Worm (Caenorhabditis elegans) whole organism, mixed stage, embryonic: Measurements from ENCODE around the gene math-44.
"Not testable (repeated sequence)": the region's sequence is repeated elsewhere in the genome, so short reads cannot be mapped to it uniquely, and the experiment has no call there.

ENCODE experiments used
- M03D4.4 ChIP-seq: sonication (generic microtip); optimal IDR thresholded peaks from 2 replicates; lab custom pipeline; 2017; ENCODE audit warnings: mild to moderate bottlenecking, missing genetic modification characterization, missing compliant biosample characterization
- bed-3 ChIP-seq: fragments of 200-800 bp; sonication (Bioruptor generic); optimal IDR thresholded peaks from 3 replicates; lab custom pipeline; 2018; ENCODE audit warnings: mild to moderate bottlenecking, missing genetic modification characterization, moderate library complexity, missing compliant biosample characterization
- blmp-1 ChIP-seq: fragments of 150-350 bp; optimal IDR thresholded peaks from 2 replicates; lab custom pipeline; 2014; ENCODE audit warnings: missing biosample characterization, missing genetic modification characterization
- ceh-39 ChIP-seq: fragments of 150-350 bp; optimal IDR thresholded peaks from 2 replicates; lab custom pipeline; 2014; ENCODE audit warnings: missing biosample characterization, missing genetic modification characterization
- ceh-43 ChIP-seq: fragments of 200-800 bp; sonication (Bioruptor generic); optimal IDR thresholded peaks from 2 replicates; lab custom pipeline; 2018; ENCODE audit warnings: mild to moderate bottlenecking, missing genetic modification characterization, moderate library complexity, missing compliant biosample characterization
- ceh-83 ChIP-seq: fragments of 200-800 bp; sonication (Bioruptor generic); optimal IDR thresholded peaks from 2 replicates; lab custom pipeline; 2018; ENCODE audit warnings: mild to moderate bottlenecking, missing genetic modification characterization, missing compliant biosample characterization
- ces-1 ChIP-seq: fragments of 150-350 bp; optimal IDR thresholded peaks from 2 replicates; lab custom pipeline; 2014; ENCODE audit warnings: missing biosample characterization, missing genetic modification reagents, missing genetic modification characterization
- cnd-1 ChIP-seq: fragments of 200-800 bp; sonication (Bioruptor generic); optimal IDR thresholded peaks from 2 replicates; lab custom pipeline; 2018; ENCODE audit warnings: mild to moderate bottlenecking, missing genetic modification characterization, missing compliant biosample characterization
- drap-1 ChIP-seq: fragments of 200-800 bp; sonication (Bioruptor generic); optimal IDR thresholded peaks from 3 replicates; lab custom pipeline; 2018; ENCODE audit warnings: mild to moderate bottlenecking, missing genetic modification characterization, missing compliant biosample characterization
- elt-3 ChIP-seq: fragments of 150-350 bp; optimal IDR thresholded peaks from 2 replicates; lab custom pipeline; 2014; ENCODE audit warnings: missing biosample characterization, missing genetic modification characterization
- flh-1 ChIP-seq: fragments of 200-800 bp; sonication (Bioruptor generic); optimal IDR thresholded peaks from 2 replicates; lab custom pipeline; 2018; ENCODE audit warnings: mild to moderate bottlenecking, missing genetic modification characterization, moderate library complexity, missing compliant biosample characterization
- ham-2 ChIP-seq: fragments of 200-800 bp; sonication (Bioruptor generic); optimal IDR thresholded peaks from 2 replicates; lab custom pipeline; 2018; ENCODE audit warnings: mild to moderate bottlenecking, missing genetic modification characterization, missing compliant biosample characterization
- hlh-1 ChIP-seq: fragments of 150-350 bp; optimal IDR thresholded peaks from 2 replicates; lab custom pipeline; 2014; ENCODE audit warnings: missing biosample characterization, missing genetic modification reagents, missing genetic modification characterization
- lin-32 ChIP-seq: fragments of 200-800 bp; sonication (Bioruptor generic); optimal IDR thresholded peaks from 2 replicates; lab custom pipeline; 2018; ENCODE audit warnings: mild to moderate bottlenecking, missing genetic modification characterization, missing compliant biosample characterization
- lsy-2 ChIP-seq: fragments of 150-350 bp; optimal IDR thresholded peaks from 2 replicates; lab custom pipeline; 2014; ENCODE audit warnings: missing biosample characterization, missing genetic modification characterization
- mab-5 ChIP-seq: fragments of 150-350 bp; optimal IDR thresholded peaks from 2 replicates; lab custom pipeline; 2014; ENCODE audit warnings: missing biosample characterization, missing genetic modification characterization
- mep-1 ChIP-seq: fragments of 150-350 bp; optimal IDR thresholded peaks from 2 replicates; lab custom pipeline; 2017; ENCODE audit warnings: missing biosample characterization, missing genetic modification reagents, missing genetic modification characterization, inconsistent platforms
- nhr-12 ChIP-seq: fragments of 150-350 bp; optimal IDR thresholded peaks from 2 replicates; lab custom pipeline; 2014; ENCODE audit warnings: missing biosample characterization, missing genetic modification characterization
- nhr-2 ChIP-seq: fragments of 150-350 bp; optimal IDR thresholded peaks from 2 replicates; lab custom pipeline; 2014; ENCODE audit warnings: missing biosample characterization, missing genetic modification characterization
- nhr-237 ChIP-seq: fragments of 150-350 bp; optimal IDR thresholded peaks from 2 replicates; lab custom pipeline; 2014; ENCODE audit warnings: missing biosample characterization, missing genetic modification characterization
- nhr-28 ChIP-seq: fragments of 150-350 bp; optimal IDR thresholded peaks from 2 replicates; lab custom pipeline; 2014; ENCODE audit warnings: missing biosample characterization, missing genetic modification characterization
- nhr-76 ChIP-seq: sonication (generic microtip); optimal IDR thresholded peaks from 2 replicates; lab custom pipeline; 2017; ENCODE audit warnings: missing biosample characterization, missing genetic modification characterization
- pha-4 ChIP-seq: fragments of 150-350 bp; optimal IDR thresholded peaks from 2 replicates; lab custom pipeline; 2018; ENCODE audit warnings: missing biosample characterization, missing genetic modification reagents, missing genetic modification characterization
- sem-2 ChIP-seq: fragments of 200-800 bp; sonication (Bioruptor generic); optimal IDR thresholded peaks from 2 replicates; lab custom pipeline; 2018; ENCODE audit warnings: mild to moderate bottlenecking, missing genetic modification characterization, missing compliant biosample characterization
- snpc-4 ChIP-seq: fragments of 150-350 bp; optimal IDR thresholded peaks from 2 replicates; lab custom pipeline; 2014; ENCODE audit warnings: missing biosample characterization, missing genetic modification characterization
- sptf-1 ChIP-seq: sonication (generic microtip); optimal IDR thresholded peaks from 2 replicates; lab custom pipeline; 2017; ENCODE audit warnings: mild to moderate bottlenecking, missing genetic modification characterization, moderate library complexity, missing compliant biosample characterization
- tbx-8 ChIP-seq: fragments of 200-800 bp; sonication (Bioruptor generic); optimal IDR thresholded peaks from 2 replicates; lab custom pipeline; 2018; ENCODE audit warnings: mild to moderate bottlenecking, missing genetic modification characterization, moderate library complexity, missing compliant biosample characterization
- unc-120 ChIP-seq: sonication (generic microtip); optimal IDR thresholded peaks from 2 replicates; lab custom pipeline; 2017; ENCODE audit warnings: missing genetic modification characterization, missing compliant biosample characterization; ENCODE audit not compliant: poor library complexity, severe bottlenecking
- unc-39 ChIP-seq: fragments of 150-350 bp; optimal IDR thresholded peaks from 2 replicates; lab custom pipeline; 2014; ENCODE audit warnings: missing biosample characterization, missing genetic modification characterization
- unc-62 ChIP-seq: fragments of 150-350 bp; optimal IDR thresholded peaks from 2 replicates; lab custom pipeline; 2014; ENCODE audit warnings: missing biosample characterization, missing genetic modification reagents, missing genetic modification characterization
- zip-8 ChIP-seq: fragments of 150-350 bp; optimal IDR thresholded peaks from 2 replicates; lab custom pipeline; 2014; ENCODE audit warnings: missing biosample characterization, missing genetic modification characterization
- ztf-11 ChIP-seq: fragments of 150-350 bp; optimal IDR thresholded peaks from 2 replicates; lab custom pipeline; 2014; ENCODE audit warnings: missing biosample characterization, missing genetic modification characterization

Gene math-44

DNA sequence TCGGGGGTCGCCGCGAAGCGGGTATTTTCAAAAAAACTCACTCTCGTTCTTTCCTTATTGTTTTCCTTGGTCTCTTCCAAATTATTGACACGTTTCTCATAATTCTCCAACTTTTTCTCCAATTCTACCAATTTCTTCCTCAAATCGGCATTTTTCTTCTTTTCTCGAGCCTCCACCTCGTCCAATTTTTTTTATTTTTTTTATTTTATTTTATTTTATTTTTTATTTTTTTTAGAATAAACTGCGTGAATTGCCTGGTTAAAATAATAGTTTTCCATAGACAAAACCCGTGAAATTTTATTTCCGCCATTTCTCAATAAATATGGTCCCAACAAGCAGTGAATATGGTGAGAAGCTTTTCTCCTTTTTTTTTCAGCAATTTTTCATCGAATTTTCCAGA is 23.6 kb downstream of the math-44 start, which contains the start of gene F59H6.15:
Gene F59H6.15, plus strand, starts transcription at position 301 of the 400 bp plus-strand sequence.
- TF ChIP-seq elt-3 (tag; lab: Kevin White, UChicago): no peak
- no peak for TF ChIP-seq ceh-83 (GFP tag; lab: Kevin White, UChicago)
- no peak for TF ChIP-seq pha-4
- TF ChIP-seq cnd-1 (tag; lab: Kevin White, UChicago): no peak
- TF ChIP-seq flh-1 (GFP tag; lab: Kevin White, UChicago): no peak
- no peak for TF ChIP-seq mep-1 (tag; lab: Kevin White, UChicago)
- TF ChIP-seq unc-62: no peak
- TF ChIP-seq sptf-1 (tag; lab: Kevin White, UChicago): no peak
- no peak for TF ChIP-seq mab-5
- no peak for TF ChIP-seq tbx-8 (GFP tag; lab: Kevin White, UChicago)
- TF ChIP-seq unc-39: no peak
- TF ChIP-seq M03D4.4: no peak
- no peak for TF ChIP-seq ces-1 (GFP tag; lab: Kevin White, UChicago)
- TF ChIP-seq drap-1 (GFP tag; lab: Kevin White, UChicago): no peak
- TF ChIP-seq snpc-4 (tag; lab: Kevin White, UChicago): no peak
- no peak for TF ChIP-seq ceh-39 (tag; lab: Kevin White, UChicago)
- TF ChIP-seq nhr-2 (tag; lab: Kevin White, UChicago): no peak
- TF ChIP-seq zip-8 (tag; lab: Kevin White, UChicago): no peak
- no peak for TF ChIP-seq bed-3 (GFP tag; lab: Kevin White, UChicago)

DNA sequence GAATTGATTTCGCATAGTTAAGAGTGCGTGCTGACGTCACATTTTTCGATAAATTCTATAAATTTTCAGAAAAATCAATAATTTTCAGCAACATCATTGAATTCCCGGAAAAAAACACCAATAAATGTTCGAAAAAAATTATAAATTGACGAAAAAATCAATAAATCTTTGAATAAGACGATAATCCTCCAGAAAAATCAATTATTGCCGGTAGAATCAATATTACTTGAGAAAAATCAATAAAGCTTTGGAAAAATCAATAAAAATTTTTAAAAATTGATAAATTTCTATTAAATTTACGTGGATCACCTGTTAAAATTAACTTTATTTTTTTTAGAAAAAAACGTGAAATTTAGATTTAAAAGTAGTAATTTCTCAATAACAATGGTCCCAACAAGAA is 24.7 kb downstream of the math-44 start:
- TF ChIP-seq unc-120 (no peak), zip-8 (tag; lab: Kevin White, UChicago) (no peak), mep-1 (tag; lab: Kevin White, UChicago) (no peak), sem-2 (GFP tag; lab: Kevin White, UChicago) (no peak), nhr-237 (tag; lab: Kevin White, UChicago) (no peak), pha-4 (no peak), lin-32 (GFP tag; lab: Kevin White, UChicago) (no peak), nhr-28 (tag; lab: Kevin White, UChicago) (no peak), ces-1 (GFP tag; lab: Kevin White, UChicago) (no peak), ham-2 (GFP tag; lab: Kevin White, UChicago) (no peak), lsy-2 (tag; lab: Kevin White, UChicago) (no peak), unc-62 (no peak), blmp-1 (no peak), ceh-43 (no peak), ceh-83 (GFP tag; lab: Kevin White, UChicago) (no peak), elt-3 (tag; lab: Kevin White, UChicago) (no peak)
- TF ChIP-seq, all 35 proteins: peak for 0

DNA sequence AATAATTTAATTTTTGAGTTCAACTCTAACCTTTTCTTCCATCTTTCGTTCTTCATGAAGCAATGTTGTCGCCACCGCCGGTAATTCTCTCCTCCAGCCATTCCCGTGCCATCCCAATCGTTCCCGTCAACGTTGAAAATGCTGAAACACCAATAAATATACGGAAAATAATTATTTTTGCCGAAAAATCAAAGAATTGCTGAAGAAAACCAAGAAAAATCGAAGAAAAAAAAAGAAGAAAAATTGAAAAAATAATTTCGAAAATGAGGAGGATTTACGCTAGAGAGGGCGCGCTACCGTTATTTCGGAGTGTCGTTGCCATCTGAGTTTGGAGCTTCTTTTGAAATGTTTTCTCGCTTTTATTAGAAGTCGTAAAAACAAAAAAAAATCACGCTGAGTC is 34.4 kb downstream of the math-44 start, which contains the start of gene cya-2:
Gene cya-2, minus strand, starts transcription at position 101 of the 400 bp plus-strand sequence.
- not testable (repeated sequence) for TF ChIP-seq nhr-237 (tag; lab: Kevin White, UChicago); ham-2 (GFP tag; lab: Kevin White, UChicago); tbx-8 (GFP tag; lab: Kevin White, UChicago)

DNA sequence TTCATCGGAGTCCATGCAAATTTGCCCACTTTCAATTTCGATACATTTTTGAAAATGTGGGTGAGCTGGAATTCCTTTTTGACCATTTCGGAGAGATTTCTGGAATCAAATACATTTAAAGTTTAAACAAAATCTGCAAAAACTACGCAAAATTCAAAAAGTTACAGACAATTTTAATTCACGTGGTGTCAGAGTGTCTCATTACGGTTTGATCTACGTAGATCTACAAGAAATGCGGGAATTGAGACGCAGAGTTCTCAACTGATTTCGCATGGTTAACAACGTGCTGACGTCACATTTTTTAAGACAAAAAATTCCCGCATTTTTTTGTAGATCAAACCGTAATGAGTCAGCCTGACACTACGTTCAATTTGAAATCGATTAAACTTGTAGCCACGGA is 37.4 kb downstream of the math-44 start, which contains the start of gene bath-21:
Gene bath-21, minus strand, starts transcription at position 101 of the 400 bp plus-strand sequence.
- no peak for TF ChIP-seq sptf-1 (tag; lab: Kevin White, UChicago)
- no peak for TF ChIP-seq unc-120
- TF ChIP-seq ztf-11 (tag; lab: Kevin White, UChicago): no peak
- TF ChIP-seq nhr-76: no peak
- TF ChIP-seq sem-2 (GFP tag; lab: Kevin White, UChicago): no peak
- no peak for TF ChIP-seq ham-2 (GFP tag; lab: Kevin White, UChicago)
- no peak for TF ChIP-seq ceh-83 (GFP tag; lab: Kevin White, UChicago)
- TF ChIP-seq M03D4.4: no peak
- TF ChIP-seq zip-8 (tag; lab: Kevin White, UChicago): no peak
- TF ChIP-seq unc-62: no peak
- TF ChIP-seq lin-32 (GFP tag; lab: Kevin White, UChicago): no peak
- TF ChIP-seq mab-5: no peak
- TF ChIP-seq tbx-8 (GFP tag; lab: Kevin White, UChicago): no peak
- TF ChIP-seq lsy-2 (tag; lab: Kevin White, UChicago): no peak
- TF ChIP-seq ceh-39 (tag; lab: Kevin White, UChicago): no peak
- TF ChIP-seq drap-1 (GFP tag; lab: Kevin White, UChicago): no peak
- no peak for TF ChIP-seq ceh-43
- no peak for TF ChIP-seq hlh-1 (tag; lab: Kevin White, UChicago)
- TF ChIP-seq pha-4: no peak
- no peak for TF ChIP-seq nhr-12 (tag; lab: Kevin White, UChicago)
